Fruit fly (Drosophila melanogaster) S2 (cell line): ENCODE data around the gene CG2201.

Source experiments
- CG8478 ChIP-seq: fragments of >200 bp; optimal IDR thresholded peaks from 2 replicates; lab custom pipeline; 2018
- CTCF ChIP-seq, 2 experiments: fragments of >200 bp; optimal IDR thresholded peaks; 2 replicates each; lab custom pipeline; 2018

dm6 chr2L:21657426-21657825 lies 33.5 kb upstream of the CG2201 start:
- TF ChIP-seq CTCF (optimal IDR thresholded peaks at IDR 0.05; lab: Kevin White, UChicago) (no peak), CG8478 (no peak)
